Fruit fly (Drosophila melanogaster): ENCODE measurements around the gene Hex-t1.

- TF ChIP-seq CG15336 (GFP tag; IDR thresholded peaks at IDR 0.05): peak; percentile 53
- TF ChIP-seq vri (GFP tag; optimal IDR thresholded peaks at IDR 0.05): peak; percentile 3
- TF ChIP-seq Lpt (GFP tag; optimal IDR thresholded peaks at IDR 0.05): peak; percentile 57
- TF ChIP-seq CG11762 (GFP tag; optimal IDR thresholded peaks at IDR 0.05; ENCODE audit: insufficient read depth): peak; percentile 14
These were observed 12.3 kb upstream of the Hex-t1 start for dm6 chr3R:26436540-26436939.
